Worm (Caenorhabditis elegans): ENCODE results near the gene F37C12.21.

Gene F37C12.21

DNA sequence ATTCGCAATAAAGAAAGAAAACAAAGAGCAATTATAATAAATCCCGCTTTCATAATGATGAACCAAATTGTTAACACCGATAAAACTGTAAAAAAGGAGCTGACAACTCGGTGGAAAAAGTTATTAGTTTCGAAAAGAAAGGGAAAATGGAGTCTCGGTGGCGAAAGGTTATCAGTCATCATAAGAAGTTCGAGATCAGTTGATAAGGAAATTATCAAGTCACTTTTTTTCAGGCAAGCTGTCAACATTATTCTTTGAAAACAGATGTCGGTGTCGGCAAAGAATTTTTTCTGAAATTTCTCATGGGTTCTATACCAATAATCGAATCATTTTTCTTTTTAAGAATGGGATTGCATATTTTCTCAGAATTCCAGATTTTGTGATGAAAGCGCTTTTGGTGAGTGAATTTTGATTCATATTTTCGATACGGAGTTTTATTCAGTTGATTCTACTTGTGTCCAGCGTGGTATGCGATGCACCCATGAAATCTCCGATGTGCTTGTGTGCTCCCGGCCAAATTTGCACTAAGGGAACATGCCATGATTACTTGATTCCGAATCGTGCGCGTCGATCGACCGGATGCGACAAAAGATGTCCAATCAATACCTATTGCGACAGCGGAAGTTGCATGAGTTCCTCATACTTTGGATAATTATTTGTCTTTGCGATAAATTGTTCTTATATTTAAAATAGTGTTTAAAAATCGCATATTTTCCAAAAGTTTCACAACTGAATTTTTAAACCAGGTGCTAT, at the start of gene F37C12.21, which contains the start of gene F37C12.10:
Gene F37C12.21, plus strand, starts transcription at position 58 of the 753 bp plus-strand sequence.
Gene F37C12.10, minus strand, starts transcription at position 85 of the 753 bp plus-strand sequence.
- TF ChIP-seq him-1 (tag; optimal IDR thresholded peaks at IDR 0.05) (no peak), W03F9.2 (tag; optimal IDR thresholded peaks at IDR 0.05) (no peak), dao-5 (tag; optimal IDR thresholded peaks at IDR 0.05) (no peak)

DNA sequence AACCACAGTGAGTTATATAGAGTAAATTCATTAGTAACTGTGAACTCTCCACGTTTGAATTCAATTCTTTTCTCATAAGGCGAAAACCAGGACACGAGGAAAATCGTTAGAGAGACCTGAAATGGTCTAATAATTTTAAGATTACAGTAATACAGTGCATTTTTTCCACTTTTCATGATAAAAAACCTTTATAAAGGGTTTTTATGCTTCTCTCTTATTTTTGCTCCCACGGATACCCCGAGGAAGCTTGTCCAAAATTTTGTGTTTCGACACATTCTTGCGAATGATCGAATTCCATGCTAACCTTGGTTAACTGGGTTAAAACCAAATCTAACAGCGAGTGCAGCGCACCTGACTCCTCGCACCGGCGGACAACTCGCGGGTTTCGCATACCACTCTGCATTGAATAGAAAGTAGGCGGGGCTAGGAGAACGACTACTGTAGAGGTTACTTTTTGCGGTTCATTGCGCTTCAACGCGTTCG, 47.9 kb upstream of the F37C12.21 start:
- TF ChIP-seq him-1 (tag; optimal IDR thresholded peaks at IDR 0.05) (no peak), W03F9.2 (tag; optimal IDR thresholded peaks at IDR 0.05) (no peak), dao-5 (tag; optimal IDR thresholded peaks at IDR 0.05) (no peak)

DNA sequence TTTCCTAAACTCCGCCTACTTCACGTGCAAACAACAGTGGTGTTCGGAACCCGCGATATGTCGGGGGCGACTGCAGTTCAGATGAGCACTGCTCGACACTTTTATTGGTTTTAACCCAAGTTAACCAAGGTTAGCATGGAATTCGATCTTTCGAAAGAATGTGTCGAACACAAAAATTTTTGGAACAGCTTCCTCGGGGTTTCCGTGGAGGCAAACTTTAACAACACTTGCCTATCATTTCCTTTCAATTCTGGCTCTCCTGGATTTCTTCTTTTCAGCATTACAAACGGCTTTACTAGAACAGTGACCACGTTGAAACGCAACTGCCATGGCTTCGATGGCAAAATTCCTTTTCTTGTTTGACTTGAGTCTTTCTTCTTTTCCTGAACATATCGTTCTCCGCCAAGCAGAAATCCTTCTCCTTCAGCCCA, 46.9 kb upstream of the F37C12.21 start:
- TF ChIP-seq dao-5 (tag; optimal IDR thresholded peaks at IDR 0.05) (no peak), W03F9.2 (tag; optimal IDR thresholded peaks at IDR 0.05) (peak; percentile 66)

DNA sequence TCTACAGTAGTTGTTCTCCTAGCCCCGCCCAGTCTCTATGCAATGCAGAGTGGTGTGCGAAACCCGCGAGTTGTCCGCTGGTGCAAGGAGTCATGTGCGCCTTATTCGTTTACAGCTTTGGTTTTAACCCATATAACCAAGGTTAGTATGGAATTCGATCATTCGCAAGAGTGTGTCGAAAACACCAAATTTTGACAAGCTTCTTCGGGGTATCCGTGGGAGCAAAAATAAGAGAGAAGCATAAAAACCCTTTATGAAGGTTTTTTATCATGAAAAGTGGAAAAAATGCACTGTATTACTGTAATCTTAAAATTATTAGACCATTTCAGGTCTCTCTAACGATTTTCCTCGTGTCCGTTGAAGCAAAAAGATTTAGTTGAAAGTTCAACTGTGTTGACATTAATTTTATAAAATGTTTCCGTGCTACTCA, 46.0 kb upstream of the F37C12.21 start:
- TF ChIP-seq W03F9.2 (tag; optimal IDR thresholded peaks at IDR 0.05) (no peak), dao-5 (tag; optimal IDR thresholded peaks at IDR 0.05) (no peak), him-1 (tag; optimal IDR thresholded peaks at IDR 0.05) (no peak)

DNA sequence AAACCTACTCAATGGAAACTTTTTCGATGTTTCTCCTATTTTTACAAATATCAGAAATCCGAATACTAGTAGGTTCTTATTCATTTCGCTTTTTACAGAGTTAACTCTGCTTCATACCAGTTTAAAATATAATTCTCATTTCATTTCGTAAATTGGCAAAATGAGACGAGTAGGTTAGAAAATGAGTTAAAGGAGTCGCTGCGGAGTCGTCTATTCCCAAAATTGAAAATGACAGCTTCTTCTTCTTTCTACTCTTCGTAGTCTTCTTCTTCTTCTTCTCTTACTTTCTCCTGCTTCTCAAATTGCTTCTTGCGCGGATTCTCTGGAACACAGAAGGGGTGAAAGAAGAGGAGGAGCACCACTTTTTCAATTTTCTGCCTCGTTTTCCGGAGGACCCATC, 43.4 kb upstream of the F37C12.21 start, which contains the start of gene glr-2:
Gene glr-2, minus strand, starts transcription at position 211 of the 400 bp plus-strand sequence.
- no peak for TF ChIP-seq W03F9.2 (tag; optimal IDR thresholded peaks at IDR 0.05)
- TF ChIP-seq him-1 (tag; optimal IDR thresholded peaks at IDR 0.05), result no peak
- TF ChIP-seq dao-5 (tag; optimal IDR thresholded peaks at IDR 0.05), result no peak

DNA sequence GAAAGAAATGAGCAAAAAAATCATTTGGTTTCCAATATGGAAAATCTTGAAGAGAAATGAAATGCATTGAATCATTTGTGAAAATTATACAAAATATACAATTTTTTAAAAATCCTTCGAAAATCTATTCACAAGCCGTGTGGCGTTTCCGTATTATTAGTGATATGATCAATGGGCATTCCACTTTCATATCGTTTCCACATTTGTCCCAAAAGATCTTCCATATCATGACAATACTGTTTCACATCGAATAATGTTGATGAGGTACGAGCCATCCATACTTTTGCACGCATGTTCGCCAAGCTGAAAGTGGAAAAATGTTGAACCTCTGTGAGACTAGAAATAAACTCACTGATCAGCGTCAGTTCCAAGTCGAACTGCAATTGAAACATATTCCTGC, 41.8 kb upstream of the F37C12.21 start:
- TF ChIP-seq W03F9.2 (tag; optimal IDR thresholded peaks at IDR 0.05) (no peak), him-1 (tag; optimal IDR thresholded peaks at IDR 0.05) (no peak), dao-5 (tag; optimal IDR thresholded peaks at IDR 0.05) (no peak)

DNA sequence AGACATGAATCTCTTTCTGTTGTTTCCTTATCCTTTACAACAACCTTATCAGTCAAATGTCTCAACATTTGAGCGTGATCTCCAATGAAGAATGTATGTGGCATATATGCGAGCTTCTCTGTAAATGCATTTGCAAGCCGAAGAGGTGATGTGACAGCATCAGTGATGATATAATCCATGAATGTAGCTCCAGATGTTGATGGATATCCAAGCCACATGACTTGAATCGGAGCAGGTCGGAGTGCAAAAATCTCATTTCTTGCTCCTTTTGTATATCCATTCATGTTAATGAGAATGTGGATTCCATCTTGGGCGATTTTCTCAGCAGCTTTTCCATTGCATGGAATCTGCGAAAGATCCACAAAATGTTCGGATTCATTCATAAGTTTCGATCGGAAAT, 40.0 kb upstream of the F37C12.21 start:
- no peak for TF ChIP-seq him-1 (tag; optimal IDR thresholded peaks at IDR 0.05)
- TF ChIP-seq dao-5 (tag; optimal IDR thresholded peaks at IDR 0.05), result no peak
- TF ChIP-seq W03F9.2 (tag; optimal IDR thresholded peaks at IDR 0.05), result no peak

DNA sequence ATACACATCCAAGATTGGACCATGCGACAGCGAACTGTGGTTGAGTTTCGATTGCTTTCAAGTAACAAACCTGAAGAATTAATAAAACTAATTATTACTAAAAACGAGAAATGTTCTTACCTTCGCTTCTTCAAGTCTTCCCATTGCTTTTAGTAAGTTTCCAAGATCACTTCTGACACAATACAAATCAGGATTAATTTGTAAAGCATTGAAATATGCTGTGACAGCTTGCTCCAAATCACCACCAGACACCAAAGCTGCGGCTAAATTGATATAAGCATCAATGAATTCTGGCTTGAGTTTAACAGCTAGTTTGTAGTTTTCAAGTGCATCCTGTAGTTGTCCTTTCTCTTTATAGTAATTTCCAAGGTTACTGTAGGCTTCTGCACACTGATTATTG, 38.0 kb upstream of the F37C12.21 start:
- TF ChIP-seq W03F9.2 (tag; optimal IDR thresholded peaks at IDR 0.05) (no peak), dao-5 (tag; optimal IDR thresholded peaks at IDR 0.05) (no peak), him-1 (tag; optimal IDR thresholded peaks at IDR 0.05) (no peak)

DNA sequence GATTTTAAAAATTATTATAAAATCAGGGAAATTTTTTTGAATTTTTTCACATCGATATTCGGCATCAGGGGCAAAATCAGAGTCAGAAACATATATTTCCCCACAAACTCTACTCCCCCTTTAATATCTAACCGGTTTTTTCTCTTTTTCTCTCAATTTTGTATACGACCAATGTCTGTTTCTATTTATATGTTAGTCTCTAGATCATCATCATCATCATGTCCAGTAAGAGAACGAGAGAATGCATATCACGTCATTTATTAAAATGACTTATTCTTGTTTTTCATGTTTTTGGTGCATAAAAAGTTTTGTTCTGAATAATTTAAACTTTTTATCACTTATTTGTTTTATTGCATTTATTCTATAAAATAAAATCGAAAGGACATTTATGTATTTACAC, 35.6 kb upstream of the F37C12.21 start:
- TF ChIP-seq W03F9.2 (tag; optimal IDR thresholded peaks at IDR 0.05), result no peak
- no peak for TF ChIP-seq dao-5 (tag; optimal IDR thresholded peaks at IDR 0.05)
- no peak for TF ChIP-seq him-1 (tag; optimal IDR thresholded peaks at IDR 0.05)

DNA sequence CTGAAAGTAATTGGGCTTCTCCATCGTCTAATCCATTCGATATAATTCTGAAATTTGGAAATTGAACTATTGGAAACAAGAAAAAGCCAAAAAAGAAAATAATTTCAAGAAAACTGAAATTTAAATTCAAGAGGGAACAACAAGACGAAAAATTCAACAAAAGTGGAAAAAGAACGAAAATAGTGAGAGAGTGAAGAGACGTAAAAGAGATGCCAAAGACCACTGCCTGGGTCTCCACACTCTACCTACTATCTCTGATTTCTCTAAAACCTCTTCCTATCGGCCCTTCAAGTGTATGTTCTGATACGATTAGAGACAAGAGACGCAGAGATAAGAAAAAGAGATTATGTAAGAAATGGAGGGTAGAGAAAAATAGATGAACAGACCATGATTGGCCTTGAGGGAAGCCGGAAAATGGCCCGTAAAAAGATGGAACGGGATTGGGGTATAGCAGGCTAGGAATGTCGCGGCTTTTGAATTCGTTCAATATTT, 34.4 kb upstream of the F37C12.21 start, which contains the start of gene ogt-1:
Gene ogt-1, minus strand, starts transcription at position 51 of the 492 bp plus-strand sequence.
- TF ChIP-seq him-1 (tag; optimal IDR thresholded peaks at IDR 0.05), result peak; percentile 26
- peak; percentile 74 for TF ChIP-seq W03F9.2 (tag; optimal IDR thresholded peaks at IDR 0.05)
- no peak for TF ChIP-seq dao-5 (tag; optimal IDR thresholded peaks at IDR 0.05)

DNA sequence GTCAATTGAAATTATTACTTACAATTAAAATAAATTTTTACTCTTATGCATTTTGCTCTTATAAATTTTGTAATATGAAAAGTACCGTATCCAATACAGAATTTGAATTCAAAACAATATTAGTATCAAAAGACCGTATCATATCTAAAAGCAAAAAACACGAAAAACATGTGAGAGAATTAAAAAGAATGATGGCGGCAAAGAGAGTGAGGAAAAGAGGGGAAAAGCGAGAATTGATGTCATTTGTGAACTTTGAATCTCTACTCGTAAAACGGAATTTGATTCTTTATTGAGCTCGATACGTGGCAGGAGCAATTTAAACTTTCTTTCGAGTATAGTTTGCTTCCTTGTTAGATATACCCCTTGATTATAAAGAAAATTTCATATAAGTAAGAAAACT, 33.6 kb upstream of the F37C12.21 start:
- no peak for TF ChIP-seq dao-5 (tag; optimal IDR thresholded peaks at IDR 0.05)
- TF ChIP-seq him-1 (tag; optimal IDR thresholded peaks at IDR 0.05), result no peak
- no peak for TF ChIP-seq W03F9.2 (tag; optimal IDR thresholded peaks at IDR 0.05)

DNA sequence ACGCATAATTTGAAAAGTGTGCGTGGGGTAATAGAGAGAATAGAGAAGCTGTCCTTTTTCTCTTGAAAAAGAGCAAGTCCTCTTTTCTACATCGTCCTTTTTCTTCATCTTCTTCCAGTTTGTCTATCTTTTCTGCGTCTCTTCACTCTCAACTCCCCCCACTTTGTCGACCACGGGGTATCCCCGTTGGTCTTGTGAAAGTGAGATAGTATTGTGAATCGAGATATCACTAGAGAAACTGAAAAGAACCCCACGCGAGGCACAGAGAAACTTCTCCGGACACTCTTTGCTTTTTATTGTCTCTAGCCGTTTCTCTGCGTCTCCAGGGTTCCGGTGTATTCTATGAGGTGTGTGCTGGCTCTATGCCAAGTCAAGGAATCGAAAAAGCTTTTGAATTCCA, 32.5 kb upstream of the F37C12.21 start:
- TF ChIP-seq him-1 (tag; optimal IDR thresholded peaks at IDR 0.05) (peak; percentile 88), W03F9.2 (tag; optimal IDR thresholded peaks at IDR 0.05) (peak; percentile 51), dao-5 (tag; optimal IDR thresholded peaks at IDR 0.05) (no peak)

DNA sequence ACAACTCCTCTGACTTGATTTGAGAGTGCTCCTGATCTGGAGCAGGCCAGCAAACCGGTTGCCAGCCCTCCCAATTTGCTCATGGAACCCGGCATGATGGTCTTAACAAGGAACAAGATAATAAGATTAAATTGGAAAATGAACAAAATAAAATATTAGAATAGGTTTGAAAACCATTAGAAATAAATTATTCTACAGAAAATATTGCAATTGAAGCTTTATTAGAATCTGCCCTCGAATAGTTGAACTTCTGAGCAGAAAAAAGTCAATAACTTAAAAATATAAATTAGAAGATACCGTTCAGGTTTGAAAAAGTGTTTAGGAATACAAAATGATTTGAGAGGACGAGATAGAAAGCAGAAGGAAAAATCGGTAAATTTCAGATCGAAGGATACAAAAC, 29.4 kb upstream of the F37C12.21 start, which contains the start of gene nuo-4:
Gene nuo-4, minus strand, starts transcription at position 101 of the 400 bp plus-strand sequence.
- TF ChIP-seq him-1 (tag; optimal IDR thresholded peaks at IDR 0.05), result no peak
- TF ChIP-seq dao-5 (tag; optimal IDR thresholded peaks at IDR 0.05), result no peak
- TF ChIP-seq W03F9.2 (tag; optimal IDR thresholded peaks at IDR 0.05), result no peak

DNA sequence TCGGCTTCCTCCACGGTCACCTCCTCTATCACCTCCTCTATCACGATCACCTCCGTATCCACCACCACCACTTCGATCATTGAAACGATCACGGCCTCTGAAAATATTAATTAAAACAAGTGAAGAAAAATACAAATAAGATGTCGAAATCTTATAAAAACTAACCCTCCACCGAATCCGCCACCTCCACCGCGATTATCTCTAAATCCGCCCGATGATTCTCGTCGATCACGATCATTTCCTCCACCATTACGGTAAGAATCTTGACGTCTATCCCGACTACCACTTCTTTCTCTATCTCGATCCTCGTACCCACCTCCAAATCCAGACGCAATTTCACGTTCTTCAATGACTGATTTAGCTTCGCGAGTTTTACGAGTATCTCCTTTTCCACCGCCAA, 28.9 kb upstream of the F37C12.21 start:
- no peak for TF ChIP-seq dao-5 (tag; optimal IDR thresholded peaks at IDR 0.05)
- no peak for TF ChIP-seq W03F9.2 (tag; optimal IDR thresholded peaks at IDR 0.05)
- no peak for TF ChIP-seq him-1 (tag; optimal IDR thresholded peaks at IDR 0.05)
